Worm (Caenorhabditis elegans) whole organism, young adult: ENCODE measurements around the gene nphp-4.

Source experiments
- B0336.3 ChIP-seq: fragments of 200-800 bp; sonication (Bioruptor generic); IDR thresholded peaks from 2 replicates; pipeline ENCODE4 v1.3.6; 2022; ENCODE audit warnings: missing genetic modification characterization, missing compliant biosample characterization
- C06A6.2 ChIP-seq: fragments of 200-800 bp; sonication (Bioruptor generic); conservative IDR thresholded peaks from 2 replicates; pipeline ENCODE4 v1.3.6; 2022; ENCODE audit warnings: missing genetic modification characterization, missing compliant biosample characterization
- F33H1.4 ChIP-seq: fragments of 200-800 bp; sonication (Bioruptor generic); IDR thresholded peaks from 2 replicates; pipeline ENCODE4 v1.3.6; 2022; ENCODE audit warnings: missing genetic modification reagents, missing genetic modification characterization, missing compliant biosample characterization
- F55B11.4 ChIP-seq: sonication (generic microtip); optimal IDR thresholded peaks from 2 replicates; lab custom pipeline; 2016; ENCODE audit warnings: missing compliant biosample characterization, missing genetic modification characterization, borderline replicate concordance; ENCODE audit not compliant: insufficient read depth
- T26A5.8 ChIP-seq: sonication (generic microtip); optimal IDR thresholded peaks from 2 replicates; lab custom pipeline; 2016; ENCODE audit warnings: missing genetic modification characterization, missing compliant biosample characterization
- Y53G8AR.9 ChIP-seq: fragments of 200-800 bp; sonication (Bioruptor generic); conservative IDR thresholded peaks from 2 replicates; pipeline ENCODE4 v1.3.6; 2022; ENCODE audit warnings: missing genetic modification reagents, missing genetic modification characterization, missing compliant biosample characterization
- Y67H2A.10 ChIP-seq: fragments of 200-800 bp; sonication (Bioruptor generic); conservative IDR thresholded peaks from 2 replicates; pipeline ENCODE4 v1.3.6; 2022; ENCODE audit warnings: missing genetic modification reagents, missing genetic modification characterization, missing compliant biosample characterization
- ZK185.1 ChIP-seq: sonication (generic microtip); optimal IDR thresholded peaks from 2 replicates; lab custom pipeline; 2016; ENCODE audit warnings: mild to moderate bottlenecking, missing genetic modification characterization, missing compliant biosample characterization; ENCODE audit not compliant: poor library complexity, severe bottlenecking
- akir-1 ChIP-seq: fragments of 200-800 bp; sonication (Bioruptor generic); optimal IDR thresholded peaks from 2 replicates; lab custom pipeline; 2018; ENCODE audit warnings: mild to moderate bottlenecking, missing genetic modification characterization, moderate library complexity, missing compliant biosample characterization
- atf-7 ChIP-seq: sonication (generic microtip); optimal IDR thresholded peaks from 2 replicates; lab custom pipeline; 2017; ENCODE audit warnings: mild to moderate bottlenecking, missing genetic modification characterization, missing compliant biosample characterization
- ccch-3 ChIP-seq: fragments of 200-800 bp; sonication (Bioruptor generic); optimal IDR thresholded peaks from 2 replicates; lab custom pipeline; 2018; ENCODE audit warnings: mild to moderate bottlenecking, missing genetic modification characterization, missing compliant biosample characterization
- ceh-79 ChIP-seq: sonication (generic microtip); optimal IDR thresholded peaks from 2 replicates; lab custom pipeline; 2017; ENCODE audit warnings: mild to moderate bottlenecking, missing genetic modification characterization, missing compliant biosample characterization
- ceh-91 ChIP-seq: fragments of 200-800 bp; sonication (Bioruptor generic); IDR thresholded peaks from 2 replicates; pipeline ENCODE4 v1.3.6; 2022; ENCODE audit warnings: missing genetic modification reagents, missing genetic modification characterization, missing compliant biosample characterization
- chd-7 ChIP-seq: sonication (generic microtip); optimal IDR thresholded peaks from 2 replicates; lab custom pipeline; 2016; ENCODE audit warnings: mild to moderate bottlenecking, missing genetic modification characterization, moderate library complexity, missing compliant biosample characterization
- dpff-1 ChIP-seq: sonication (generic microtip); optimal IDR thresholded peaks from 2 replicates; lab custom pipeline; 2017; ENCODE audit warnings: mild to moderate bottlenecking, missing genetic modification characterization, missing compliant biosample characterization
- efl-1 ChIP-seq: fragments of 150-350 bp; optimal IDR thresholded peaks from 2 replicates; lab custom pipeline; 2014; ENCODE audit warnings: missing biosample characterization, missing genetic modification reagents, missing genetic modification characterization
- egl-44 ChIP-seq: fragments of 200-800 bp; sonication (Bioruptor generic); IDR thresholded peaks from 2 replicates; pipeline ENCODE4 v1.3.6; 2022; ENCODE audit warnings: missing genetic modification reagents, missing genetic modification characterization, missing compliant biosample characterization
- him-1 ChIP-seq: sonication (generic microtip); optimal IDR thresholded peaks from 2 replicates; lab custom pipeline; 2016; ENCODE audit warnings: missing genotype, missing genetic modification reagents, missing genetic modification characterization, missing compliant biosample characterization
- hmg-1.2 ChIP-seq: fragments of 200-800 bp; sonication (Bioruptor generic); IDR thresholded peaks from 2 replicates; pipeline ENCODE4 v1.3.6; 2022; ENCODE audit warnings: missing genetic modification reagents, missing genetic modification characterization, missing compliant biosample characterization
- lag-1 ChIP-seq: fragments of 200-800 bp; sonication (Bioruptor generic); IDR thresholded peaks from 2 replicates; pipeline ENCODE4 v1.3.6; 2022; ENCODE audit warnings: missing genetic modification reagents, missing genetic modification characterization, missing compliant biosample characterization
- let-607 ChIP-seq, 2 experiments: fragments of 200-800 bp in 1 of 2; sonication (Bioruptor generic) in 1 of 2; sonication (generic microtip) in 1 of 2; optimal IDR thresholded peaks; 2 replicates each; lab custom pipeline; 2016 to 2018; ENCODE audit warnings: mild to moderate bottlenecking in 2 of 2, missing compliant biosample characterization in 2 of 2, missing genetic modification characterization in 2 of 2, moderate library complexity in 2 of 2, missing genotype in 1 of 2
- lin-54 ChIP-seq: fragments of 200-800 bp; sonication (Bioruptor generic); optimal IDR thresholded peaks from 2 replicates; lab custom pipeline; 2018; ENCODE audit warnings: mild to moderate bottlenecking, missing genetic modification characterization, missing compliant biosample characterization
- lsl-1 ChIP-seq: fragments of 200-800 bp; sonication (Bioruptor generic); optimal IDR thresholded peaks from 2 replicates; lab custom pipeline; 2018; ENCODE audit warnings: mild to moderate bottlenecking, missing genetic modification characterization, moderate library complexity, missing compliant biosample characterization
- lsy-27 ChIP-seq: sonication (generic microtip); optimal IDR thresholded peaks from 2 replicates; lab custom pipeline; 2017; ENCODE audit warnings: missing genetic modification characterization, mild to moderate bottlenecking, missing compliant biosample characterization, antibody characterized with exemption, missing genotype, borderline replicate concordance; ENCODE audit not compliant: insufficient read depth
- mcd-1 ChIP-seq: fragments of 200-800 bp; sonication (Bioruptor generic); IDR thresholded peaks from 2 replicates; pipeline ENCODE4 v1.3.6; 2022; ENCODE audit warnings: missing genetic modification reagents, missing genetic modification characterization, missing compliant biosample characterization
- mel-28 ChIP-seq: sonication (generic microtip); optimal IDR thresholded peaks from 2 replicates; lab custom pipeline; 2016; ENCODE audit warnings: borderline replicate concordance, mild to moderate bottlenecking, missing genetic modification characterization, missing compliant biosample characterization
- mxl-1 ChIP-seq: sonication (generic microtip); optimal IDR thresholded peaks from 2 replicates; lab custom pipeline; 2016; ENCODE audit warnings: missing genetic modification characterization, missing compliant biosample characterization
- nfyb-1 ChIP-seq: fragments of 200-800 bp; sonication (Bioruptor generic); IDR thresholded peaks from 2 replicates; pipeline ENCODE4 v1.3.6; 2022; ENCODE audit warnings: missing genetic modification reagents, missing genetic modification characterization, missing compliant biosample characterization
- nhr-179 ChIP-seq: sonication (generic microtip); optimal IDR thresholded peaks from 2 replicates; lab custom pipeline; 2016; ENCODE audit warnings: mild to moderate bottlenecking, missing genetic modification characterization, missing compliant biosample characterization
- nhr-80 ChIP-seq: sonication (generic microtip); optimal IDR thresholded peaks from 2 replicates; lab custom pipeline; 2016; ENCODE audit warnings: missing genetic modification characterization, missing compliant biosample characterization
- nhr-90 ChIP-seq: sonication (generic microtip); optimal IDR thresholded peaks from 2 replicates; lab custom pipeline; 2016; ENCODE audit warnings: missing genotype, mild to moderate bottlenecking, missing genetic modification characterization, missing compliant biosample characterization
- rcor-1 ChIP-seq: fragments of 200-800 bp; sonication (Bioruptor generic); IDR thresholded peaks from 2 replicates; pipeline ENCODE4 v1.3.6; 2022; ENCODE audit warnings: missing genetic modification reagents, missing genetic modification characterization, missing compliant biosample characterization
- snpc-3.4 ChIP-seq: sonication (generic microtip); optimal IDR thresholded peaks from 2 replicates; lab custom pipeline; 2017; ENCODE audit warnings: missing genetic modification characterization, mild to moderate bottlenecking, missing compliant biosample characterization, antibody characterized with exemption, moderate library complexity, missing genotype, missing genetic modification reagents
- sptf-2 ChIP-seq: fragments of 200-800 bp; sonication (Bioruptor generic); optimal IDR thresholded peaks from 2 replicates; lab custom pipeline; 2018; ENCODE audit warnings: mild to moderate bottlenecking, missing genetic modification characterization, missing compliant biosample characterization
- tbp1 ChIP-seq: fragments of 200-800 bp; sonication (Bioruptor generic); optimal IDR thresholded peaks from 2 replicates; lab custom pipeline; 2018; ENCODE audit warnings: mild to moderate bottlenecking, missing genetic modification characterization, missing compliant biosample characterization
- tlf-1 ChIP-seq: fragments of 200-800 bp; sonication (Bioruptor generic); optimal IDR thresholded peaks from 2 replicates; lab custom pipeline; 2018; ENCODE audit warnings: mild to moderate bottlenecking, missing genetic modification characterization, missing compliant biosample characterization
- ztf-25 ChIP-seq: fragments of 200-800 bp; sonication (Bioruptor generic); IDR thresholded peaks from 2 replicates; pipeline ENCODE4 v1.3.6; 2022; ENCODE audit warnings: missing genetic modification reagents, missing genetic modification characterization, missing compliant biosample characterization
- ztf-26 ChIP-seq: sonication (generic microtip); optimal IDR thresholded peaks from 2 replicates; lab custom pipeline; 2017; ENCODE audit warnings: missing genetic modification characterization, missing compliant biosample characterization
- ztf-28 ChIP-seq: fragments of 200-800 bp; sonication (Bioruptor generic); IDR thresholded peaks from 2 replicates; pipeline ENCODE4 v1.3.6; 2022; ENCODE audit warnings: missing genetic modification reagents, missing genetic modification characterization, missing compliant biosample characterization

The nphp-4 gene

ce11 chrV:11833319-11833718 is 10.2 kb downstream of the nphp-4 start, which contains the start of gene pho-8:
pho-8 (plus strand) TSS chrV:11833619.
- no peak for TF ChIP-seq snpc-3.4

ce11 chrV:11829282-11829681 is 14.2 kb downstream of the nphp-4 start, which contains the start of gene col-158:
col-158 (plus strand) TSS chrV:11829582.
- TF ChIP-seq akir-1 (no peak), B0336.3 (GFP tag; lab: Robert Waterston, UW) (no peak)

- TF ChIP-seq hmg-1.2 (GFP tag; lab: Robert Waterston, UW) (peak; percentile 74; the same call in 1 of the 2 replicates), ceh-91 (no peak), rcor-1 (GFP tag; lab: Robert Waterston, UW) (no peak), lin-54 (GFP tag; lab: Kevin White, UChicago) (no peak), T26A5.8 (tag; lab: Kevin White, UChicago) (no peak)
- TF ChIP-seq, all 124 proteins: peak for 1
These were observed 16.6 kb downstream of the nphp-4 start, which contains the start of the genes mpst-1 and D2023.6 for ce11 chrV:11826967-11827366. mpst-1 (minus strand) TSS chrV:11827067. D2023.6 (plus strand) TSS chrV:11827354.

- TF ChIP-seq mcd-1 (GFP tag; lab: Robert Waterston, UW) (no peak), nhr-179 (tag; lab: Kevin White, UChicago) (no peak), ztf-25 (no peak), efl-1 (GFP tag; lab: Kevin White, UChicago) (no peak), lag-1 (GFP tag; lab: Robert Waterston, UW) (no peak), nhr-80 (tag; lab: Kevin White, UChicago) (no peak), F55B11.4 (tag; lab: Kevin White, UChicago) (no peak), lsy-27 (tag; lab: Kevin White, UChicago) (no peak), him-1 (tag; lab: Kevin White, UChicago) (no peak), Y67H2A.10 (GFP tag; lab: Robert Waterston, UW) (no peak)
- TF ChIP-seq, all 124 proteins: peak for 0
These were observed 17.9 kb downstream of the nphp-4 start, which contains the start of gene D2023.4 for ce11 chrV:11825662-11826061. D2023.4 (minus strand) TSS chrV:11825762.

- no peak for TF ChIP-seq F33H1.4 (GFP tag; lab: Robert Waterston, UW)
- peak; percentile 71 for TF ChIP-seq nfyb-1 (GFP tag; lab: Robert Waterston, UW)
- peak; percentile 50; the same call in 1 of the 2 replicates for TF ChIP-seq B0336.3 (GFP tag; lab: Robert Waterston, UW)
- peak; percentile 57 for TF ChIP-seq tbp1 (GFP tag; lab: Kevin White, UChicago)
- TF ChIP-seq nhr-90 (tag; lab: Kevin White, UChicago) = peak; percentile 14
- peak; percentile 77 for TF ChIP-seq egl-44 (GFP tag; lab: Robert Waterston, UW)
- TF ChIP-seq dpff-1 = no peak
- peak; percentile 67 for TF ChIP-seq lin-54 (GFP tag; lab: Kevin White, UChicago)
- TF ChIP-seq mxl-1 (tag; lab: Kevin White, UChicago) = no peak
- TF ChIP-seq rcor-1 (GFP tag; lab: Robert Waterston, UW) = 0 out of 2 replicates have a peak, but pooled peaks have one; percentile 18
- TF ChIP-seq tlf-1 (GFP tag; lab: Kevin White, UChicago) = peak; percentile 65
- TF ChIP-seq ceh-79 = no peak
- TF ChIP-seq atf-7 (tag; lab: Kevin White, UChicago) = peak; percentile 53
- no peak for TF ChIP-seq sptf-2 (GFP tag; lab: Kevin White, UChicago)
- TF ChIP-seq lag-1 (GFP tag; lab: Robert Waterston, UW) = no peak
- TF ChIP-seq Y53G8AR.9 (GFP tag; lab: Robert Waterston, UW) = 0 out of 2 replicates have a peak, but pooled peaks have one; percentile 39
- peak; percentile 59 for TF ChIP-seq chd-7 (tag; lab: Kevin White, UChicago)
- peak; percentile 38 for TF ChIP-seq ztf-26 (tag; lab: Kevin White, UChicago)
- no peak for TF ChIP-seq ztf-28 (GFP tag; lab: Robert Waterston, UW)
- TF ChIP-seq let-607 (tag; optimal IDR thresholded peaks at IDR 0.05; lab: Kevin White, UChicago) = peak in 1 of 2 experiments; percentile 50
- no peak for TF ChIP-seq mel-28 (tag; lab: Kevin White, UChicago)
- no peak for TF ChIP-seq ccch-3
- TF ChIP-seq ZK185.1 (tag; lab: Kevin White, UChicago) = peak; percentile 38
- TF ChIP-seq C06A6.2 (GFP tag; lab: Robert Waterston, UW) = 0 out of 2 replicates have a peak, but pooled peaks have one; percentile 14
- TF ChIP-seq lsl-1 (GFP tag; lab: Kevin White, UChicago) = no peak
These were observed 19.6 kb downstream of the nphp-4 start for ce11 chrV:11823978-11824377.
